Worm (Caenorhabditis elegans) whole organism, L1 larva: ENCODE measurements around the gene C35A11.2.
A peak's percentile ranks its signal among the peaks of the same experiment; 100 is the strongest.

Source experiments
- C34B4.2 ChIP-seq: sonication (generic microtip); optimal IDR thresholded peaks from 2 replicates; lab custom pipeline; 2017; ENCODE audit warnings: mild to moderate bottlenecking, missing genetic modification characterization, missing compliant biosample characterization
- dpl-1 ChIP-seq, 3 experiments: fragments of 150-350 bp in 2 of 3; sonication (generic microtip) in 1 of 3; optimal IDR thresholded peaks; 2 replicates each; lab custom pipeline; 2014 to 2017; ENCODE audit warnings: missing biosample characterization in 3 of 3, missing genetic modification characterization in 3 of 3, missing genetic modification reagents in 3 of 3
- ets-5 ChIP-seq: fragments of 200-800 bp; sonication (Bioruptor generic); IDR thresholded peaks from 2 replicates; pipeline ENCODE4 v1.3.6; 2022; ENCODE audit warnings: missing genetic modification characterization, missing compliant biosample characterization
- irx-1 ChIP-seq: sonication (generic microtip); optimal IDR thresholded peaks from 2 replicates; lab custom pipeline; 2016; ENCODE audit warnings: missing genetic modification characterization, missing compliant biosample characterization
- nhr-71 ChIP-seq: sonication (generic microtip); optimal IDR thresholded peaks from 2 replicates; lab custom pipeline; 2016; ENCODE audit warnings: mild to moderate bottlenecking, missing genetic modification characterization, moderate library complexity, missing compliant biosample characterization

The C35A11.2 gene

ce11 chrV:5433020-5433419 is 46.9 kb downstream of the C35A11.2 start, which contains the start of gene acl-6 (continued):
- TF ChIP-seq nhr-71 (tag; lab: Kevin White, UChicago) (peak; percentile 59), irx-1 (tag; lab: Kevin White, UChicago) (no peak), ets-5 (no peak), dpl-1 (GFP tag; optimal IDR thresholded peaks at IDR 0.05; lab: Kevin White, UChicago) (peak; percentile 85 to 91 (median 91)), C34B4.2 (tag; lab: Kevin White, UChicago) (no peak)
